Fruit fly (Drosophila melanogaster) whole organism, embryonic: ENCODE measurements around the gene CG5390.
A peak's percentile ranks its signal among the peaks of the same experiment; 100 is the strongest.

ENCODE experiments used
- Bgb ChIP-seq: fragments of 200-800 bp; sonication (Bioruptor generic); IDR thresholded peaks from 2 replicates; pipeline ENCODE4 v1.3.6; 2022; ENCODE audit warnings: missing biosample characterization, missing genetic modification characterization; ENCODE audit not compliant: partially characterized antibody
- CG10654 ChIP-seq: fragments of 200-800 bp; sonication (Bioruptor generic); optimal IDR thresholded peaks from 2 replicates; lab custom pipeline; 2016; ENCODE audit warnings: missing biosample characterization, missing genetic modification characterization
- CG10959 ChIP-seq: fragments of 200-800 bp; sonication (Bioruptor generic); IDR thresholded peaks from 2 replicates; pipeline ENCODE4 v1.3.6; 2022; ENCODE audit warnings: missing biosample characterization, missing genetic modification characterization
- CG10979 ChIP-seq: fragments of 200-800 bp; sonication (Bioruptor generic); optimal IDR thresholded peaks from 2 replicates; lab custom pipeline; 2018; ENCODE audit warnings: missing biosample characterization, mild to moderate bottlenecking, missing genetic modification characterization, moderate library complexity
- CG12391 ChIP-seq: fragments of 200-800 bp; sonication (Bioruptor generic); optimal IDR thresholded peaks from 3 replicates; lab custom pipeline; 2018; ENCODE audit warnings: missing biosample characterization, mild to moderate bottlenecking, missing genetic modification characterization, moderate library complexity
- CG12769 ChIP-seq: fragments of 200-800 bp; sonication (Bioruptor generic); optimal IDR thresholded peaks from 2 replicates; lab custom pipeline; 2019; ENCODE audit warnings: missing biosample characterization, mild to moderate bottlenecking, missing genetic modification characterization, moderate library complexity
- CG13296 ChIP-seq: fragments of 200-800 bp; sonication (Bioruptor generic); optimal IDR thresholded peaks from 3 replicates; lab custom pipeline; 2018; ENCODE audit warnings: missing biosample characterization, mild to moderate bottlenecking, missing genetic modification characterization
- CG13424 ChIP-seq: fragments of 200-800 bp; sonication (Bioruptor generic); optimal IDR thresholded peaks from 2 replicates; lab custom pipeline; 2019; ENCODE audit warnings: missing biosample characterization, mild to moderate bottlenecking, missing genetic modification characterization, moderate library complexity
- CG16813 ChIP-seq: fragments of 200-800 bp; sonication (Bioruptor generic); IDR thresholded peaks from 3 replicates; pipeline ENCODE4 v1.3.6; 2022; ENCODE audit warnings: missing biosample characterization, missing genetic modification characterization; ENCODE audit not compliant: partially characterized antibody
- CG16863 ChIP-seq: fragments of 200-800 bp; sonication (Bioruptor generic); optimal IDR thresholded peaks from 3 replicates; lab custom pipeline; 2016; ENCODE audit warnings: missing biosample characterization, missing genetic modification characterization
- CG17912 ChIP-seq: fragments of 200-800 bp; sonication (Bioruptor generic); optimal IDR thresholded peaks from 2 replicates; lab custom pipeline; 2018; ENCODE audit warnings: missing biosample characterization, mild to moderate bottlenecking, missing genetic modification characterization
- CG2202 ChIP-seq: fragments of 200-800 bp; sonication (Bioruptor generic); optimal IDR thresholded peaks from 2 replicates; lab custom pipeline; 2018; ENCODE audit warnings: missing biosample characterization, mild to moderate bottlenecking, missing genetic modification characterization
- CG2875 ChIP-seq: fragments of 200-800 bp; sonication (Bioruptor generic); optimal IDR thresholded peaks from 2 replicates; lab custom pipeline; 2017; ENCODE audit warnings: missing biosample characterization, mild to moderate bottlenecking, missing genetic modification characterization, missing genetic modification reagents
- CG34224 ChIP-seq: fragments of 200-800 bp; sonication (Bioruptor generic); IDR thresholded peaks from 3 replicates; pipeline ENCODE4 v1.3.6; 2022; ENCODE audit warnings: missing biosample characterization, missing genetic modification characterization; ENCODE audit not compliant: partially characterized antibody
- CG7271 ChIP-seq: fragments of 200-800 bp; sonication (Bioruptor generic); optimal IDR thresholded peaks from 2 replicates; lab custom pipeline; 2018; ENCODE audit warnings: missing biosample characterization, mild to moderate bottlenecking, missing genetic modification characterization, moderate library complexity
- CG7839 ChIP-seq: fragments of 200-800 bp; sonication (Bioruptor generic); optimal IDR thresholded peaks from 3 replicates; lab custom pipeline; 2018; ENCODE audit warnings: missing biosample characterization, mild to moderate bottlenecking, missing genetic modification characterization, moderate library complexity
- CG8089 ChIP-seq: fragments of 200-800 bp; sonication (Bioruptor generic); optimal IDR thresholded peaks from 3 replicates; lab custom pipeline; 2016; ENCODE audit warnings: missing biosample characterization, missing genetic modification characterization
- CG8290 ChIP-seq, 3 experiments: fragments of 200-800 bp; sonication (Bioruptor generic); optimal IDR thresholded peaks; 2 replicates each; lab custom pipeline; 2016 to 2019; ENCODE audit warnings: missing biosample characterization in 3 of 3, missing genetic modification characterization in 3 of 3, mild to moderate bottlenecking in 2 of 3, moderate library complexity in 1 of 3
- CG8388 ChIP-seq: fragments of 200-800 bp; sonication (Bioruptor generic); optimal IDR thresholded peaks from 2 replicates; lab custom pipeline; 2019; ENCODE audit warnings: missing biosample characterization, mild to moderate bottlenecking, missing genetic modification characterization, moderate library complexity
- Dll ChIP-seq: fragments of 200-800 bp; sonication (Bioruptor generic); IDR thresholded peaks from 4 replicates; pipeline ENCODE4 v1.3.6; 2022; ENCODE audit warnings: missing biosample characterization, missing genetic modification characterization; ENCODE audit not compliant: partially characterized antibody
- Dp ChIP-seq: fragments of 200-800 bp; sonication (Bioruptor generic); optimal IDR thresholded peaks from 2 replicates; lab custom pipeline; 2018; ENCODE audit warnings: missing biosample characterization, mild to moderate bottlenecking, missing genetic modification characterization, moderate library complexity
- E2f2 ChIP-seq: fragments of 200-800 bp; sonication (Bioruptor generic); IDR thresholded peaks from 2 replicates; pipeline ENCODE4 v1.3.6; 2022; ENCODE audit warnings: missing biosample characterization, missing genetic modification characterization
- HLH4C ChIP-seq: fragments of 200-800 bp; sonication (Bioruptor generic); IDR thresholded peaks from 3 replicates; pipeline ENCODE4 v1.3.6; 2022; ENCODE audit warnings: missing biosample characterization, missing genetic modification characterization; ENCODE audit not compliant: partially characterized antibody
- Hr3 ChIP-seq: fragments of 200-800 bp; sonication (Bioruptor generic); optimal IDR thresholded peaks from 3 replicates; lab custom pipeline; 2016; ENCODE audit warnings: missing biosample characterization, missing genetic modification characterization
- MBD-R2 ChIP-seq: fragments of 200-800 bp; sonication (Bioruptor generic); IDR thresholded peaks from 2 replicates; pipeline ENCODE4 v1.3.6; 2022; ENCODE audit warnings: missing biosample characterization, missing genetic modification characterization
- MESR4 ChIP-seq: fragments of 200-800 bp; sonication (Bioruptor generic); optimal IDR thresholded peaks from 2 replicates; lab custom pipeline; 2018; ENCODE audit warnings: missing biosample characterization, mild to moderate bottlenecking, missing genetic modification characterization, moderate library complexity
- Neu2 ChIP-seq: fragments of 200-800 bp; sonication (Bioruptor generic); optimal IDR thresholded peaks from 3 replicates; lab custom pipeline; 2016; ENCODE audit warnings: missing biosample characterization, missing genetic modification characterization, borderline replicate concordance
- Pdp1 ChIP-seq, 2 experiments: fragments of 200-800 bp; sonication (Bioruptor generic); optimal IDR thresholded peaks; 3 replicates each; lab custom pipeline; 2016; ENCODE audit warnings: missing biosample characterization in 2 of 2, missing genetic modification characterization in 2 of 2, mild to moderate bottlenecking in 1 of 2, moderate library complexity in 1 of 2
- Sry-δ ChIP-seq: fragments of 200-800 bp; sonication (Bioruptor generic); optimal IDR thresholded peaks from 2 replicates; lab custom pipeline; 2016; ENCODE audit warnings: missing biosample characterization, missing genetic modification characterization
- Tbp ChIP-seq: fragments of >200 bp; optimal IDR thresholded peaks from 2 replicates; lab custom pipeline; 2018; ENCODE audit warnings: missing biosample characterization, missing genetic modification characterization
- bab2 ChIP-seq: fragments of 200-800 bp; sonication (Bioruptor generic); optimal IDR thresholded peaks from 2 replicates; lab custom pipeline; 2016; ENCODE audit warnings: missing biosample characterization, missing genetic modification characterization
- bcd ChIP-seq: fragments of 200-800 bp; sonication (Bioruptor generic); optimal IDR thresholded peaks from 2 replicates; lab custom pipeline; 2017; ENCODE audit warnings: missing biosample characterization, mild to moderate bottlenecking, missing genetic modification characterization
- croc ChIP-seq: fragments of 200-800 bp; sonication (Bioruptor generic); conservative IDR thresholded peaks from 3 replicates; pipeline ENCODE4 v1.3.6; 2022; ENCODE audit warnings: missing biosample characterization, missing genetic modification characterization
- gfzf ChIP-seq: fragments of 200-800 bp; sonication (Bioruptor generic); optimal IDR thresholded peaks from 2 replicates; lab custom pipeline; 2016; ENCODE audit warnings: missing biosample characterization, mild to moderate bottlenecking, missing genetic modification characterization, moderate library complexity
- grn ChIP-seq: fragments of 200-800 bp; sonication (Bioruptor generic); optimal IDR thresholded peaks from 3 replicates; lab custom pipeline; 2017; ENCODE audit warnings: missing biosample characterization, missing genetic modification characterization
- gro ChIP-seq: fragments of 200-800 bp; sonication (Bioruptor generic); optimal IDR thresholded peaks from 2 replicates; lab custom pipeline; 2016; ENCODE audit warnings: missing biosample characterization, missing genetic modification characterization
- her ChIP-seq: fragments of 200-800 bp; sonication (Bioruptor generic); optimal IDR thresholded peaks from 2 replicates; lab custom pipeline; 2016; ENCODE audit warnings: missing biosample characterization, missing genetic modification characterization
- kay ChIP-seq: fragments of 200-800 bp; sonication (Bioruptor generic); optimal IDR thresholded peaks from 2 replicates; lab custom pipeline; 2016; ENCODE audit warnings: missing biosample characterization, missing genetic modification characterization
- lola ChIP-seq, 3 experiments: fragments of >200 bp in 2 of 3; fragments of 200-800 bp in 1 of 3; sonication (Bioruptor generic) in 1 of 3; optimal IDR thresholded peaks; 2 replicates each; lab custom pipeline; 2017 to 2019; ENCODE audit warnings: missing biosample characterization in 3 of 3, missing genetic modification characterization in 3 of 3, mild to moderate bottlenecking in 1 of 3, moderate library complexity in 1 of 3
- nau ChIP-seq: fragments of 200-800 bp; sonication (Bioruptor generic); optimal IDR thresholded peaks from 3 replicates; lab custom pipeline; 2017; ENCODE audit warnings: missing biosample characterization, mild to moderate bottlenecking, missing genetic modification characterization, missing genetic modification reagents
- onecut ChIP-seq: fragments of 200-800 bp; sonication (Bioruptor generic); IDR thresholded peaks from 2 replicates; pipeline ENCODE4 v1.3.6; 2022; ENCODE audit warnings: missing biosample characterization, missing genetic modification characterization
- otp ChIP-seq: fragments of 200-800 bp; sonication (Bioruptor generic); IDR thresholded peaks from 3 replicates; pipeline ENCODE4, ENCODE4 v1.3.6; 2022; ENCODE audit warnings: missing biosample characterization, missing genetic modification characterization
- pb ChIP-seq: fragments of 200-800 bp; sonication (Bioruptor generic); optimal IDR thresholded peaks from 3 replicates; lab custom pipeline; 2016; ENCODE audit warnings: missing biosample characterization, missing genetic modification characterization
- pho ChIP-seq: fragments of 200-800 bp; sonication (Bioruptor generic); optimal IDR thresholded peaks from 2 replicates; lab custom pipeline; 2016; ENCODE audit warnings: missing biosample characterization, missing genetic modification characterization
- run ChIP-seq: fragments of 200-800 bp; sonication (Bioruptor generic); optimal IDR thresholded peaks from 3 replicates; lab custom pipeline; 2018; ENCODE audit warnings: missing biosample characterization, mild to moderate bottlenecking, missing genetic modification characterization
- slp2 ChIP-seq: fragments of 200-800 bp; sonication (Bioruptor generic); optimal IDR thresholded peaks from 2 replicates; lab custom pipeline; 2016; ENCODE audit warnings: missing biosample characterization, missing genetic modification characterization
- sob ChIP-seq: fragments of 200-800 bp; sonication (Bioruptor generic); IDR thresholded peaks from 2 replicates; pipeline ENCODE4 v1.3.6; 2022; ENCODE audit warnings: missing biosample characterization, missing genetic modification characterization
- zen ChIP-seq: fragments of 200-800 bp; sonication (Bioruptor generic); optimal IDR thresholded peaks from 3 replicates; lab custom pipeline; 2018; ENCODE audit warnings: missing biosample characterization, mild to moderate bottlenecking, missing genetic modification characterization, moderate library complexity

The CG5390 gene

DNA sequence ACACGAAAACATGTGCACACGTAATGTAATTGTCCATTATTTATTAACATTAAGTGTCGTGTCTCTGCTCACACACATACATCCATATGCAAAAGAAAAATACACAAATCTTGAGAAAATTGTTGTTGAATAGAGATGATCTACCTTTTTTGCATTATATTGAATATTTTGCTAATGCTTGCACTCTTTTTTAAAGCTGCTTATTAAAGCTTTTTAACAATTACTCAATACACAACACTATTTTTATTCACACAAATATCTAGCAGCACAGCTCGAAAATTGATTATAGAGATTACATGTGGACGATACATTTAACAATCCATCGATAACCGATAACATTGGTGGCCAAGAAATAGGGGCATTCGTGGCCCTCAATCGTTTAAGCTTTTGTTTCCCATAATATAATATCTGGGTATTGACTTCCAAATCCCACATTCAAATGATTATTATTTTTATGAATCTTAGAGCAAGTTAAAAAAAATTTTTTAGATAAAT is 14.3 kb downstream of the CG5390 start, which contains the start of gene Ufd4 (continued):
- peak; percentile 64 for TF ChIP-seq CG10979
- peak; percentile 76 for TF ChIP-seq CG13296 (GFP tag; lab: Kevin White, UChicago)
- peak; percentile 82 for TF ChIP-seq CG12391 (tag; lab: Kevin White, UChicago)
- TF ChIP-seq Sry-δ = peak; percentile 87
- TF ChIP-seq CG12769 (tag; lab: Kevin White, UChicago) = no peak
- TF ChIP-seq CG16813 (GFP tag; lab: Robert Waterston, UW) = peak; percentile 40; the same call in 2 of the 3 replicates
- TF ChIP-seq CG16863 (GFP tag; lab: Kevin White, UChicago) = peak; percentile 63
- peak in 1 of 3 experiments; percentile 66 for TF ChIP-seq lola (GFP tag; optimal IDR thresholded peaks at IDR 0.05; lab: Kevin White, UChicago)
- peak; percentile 36; the same call in 1 of the 2 replicates for TF ChIP-seq sob (GFP tag; lab: Robert Waterston, UW)
- peak; percentile 93 for TF ChIP-seq onecut (GFP tag; lab: Robert Waterston, UW)
- no peak for TF ChIP-seq CG2875 (GFP tag; lab: Kevin White, UChicago)
- TF ChIP-seq zen (tag; lab: Kevin White, UChicago) = no peak
- TF ChIP-seq CG17912 = no peak
- no peak for TF ChIP-seq Tbp (GFP tag; lab: Kevin White, UChicago)
- peak; percentile 14 for TF ChIP-seq CG8089 (GFP tag; lab: Kevin White, UChicago)
- peak; percentile 45 for TF ChIP-seq CG7271 (tag; lab: Kevin White, UChicago)
- TF ChIP-seq Bgb (GFP tag; lab: Robert Waterston, UW) = peak; percentile 32; the same call in 1 of the 2 replicates
- no peak for TF ChIP-seq CG7839 (tag; lab: Kevin White, UChicago)
- TF ChIP-seq pho (GFP tag; lab: Kevin White, UChicago) = peak; percentile 61
- TF ChIP-seq E2f2 (GFP tag; lab: Robert Waterston, UW) = peak; percentile 33; the same call in 1 of the 2 replicates
- TF ChIP-seq Neu2 (GFP tag; lab: Kevin White, UChicago) = no peak
- TF ChIP-seq CG2202 (tag; lab: Kevin White, UChicago) = peak; percentile 0
- TF ChIP-seq run (tag; lab: Kevin White, UChicago) = peak; percentile 1
- TF ChIP-seq CG34224 = peak; percentile 17; the same call in 1 of the 3 replicates
- peak; percentile 45 to 80 for TF ChIP-seq Pdp1 (GFP tag; optimal IDR thresholded peaks at IDR 0.05; lab: Kevin White, UChicago)
- TF ChIP-seq CG8388 (GFP tag; lab: Kevin White, UChicago) = peak; percentile 49
- no peak for TF ChIP-seq CG10959 (GFP tag; lab: Robert Waterston, UW)
- TF ChIP-seq bab2 = peak; percentile 56
- TF ChIP-seq otp (GFP tag; lab: Robert Waterston, UW) = no peak
- TF ChIP-seq her = peak; percentile 40
- no peak for TF ChIP-seq kay (GFP tag; lab: Kevin White, UChicago)
- TF ChIP-seq bcd (GFP tag; lab: Kevin White, UChicago) = no peak
- TF ChIP-seq nau = no peak
- TF ChIP-seq CG13424 (tag; lab: Kevin White, UChicago) = peak; percentile 73
- no peak for TF ChIP-seq croc (GFP tag; lab: Robert Waterston, UW)
- TF ChIP-seq pb (GFP tag; lab: Kevin White, UChicago) = no peak
- peak; percentile 14 for TF ChIP-seq gfzf
- TF ChIP-seq grn (GFP tag; lab: Kevin White, UChicago) = no peak
- TF ChIP-seq Dp = peak; percentile 16
- peak; percentile 30 for TF ChIP-seq Hr3 (GFP tag; lab: Kevin White, UChicago)
- TF ChIP-seq HLH4C = no peak; the same call in 2 of the 3 replicates
- peak; percentile 33 for TF ChIP-seq CG8290 (GFP tag; optimal IDR thresholded peaks at IDR 0.05; lab: Kevin White, UChicago)
- no peak for TF ChIP-seq CG8290 (tag; optimal IDR thresholded peaks at IDR 0.05; lab: Kevin White, UChicago)
- TF ChIP-seq MBD-R2 (GFP tag; lab: Robert Waterston, UW) = peak; percentile 45; the same call in 1 of the 2 replicates
- peak; percentile 45 for TF ChIP-seq slp2
- peak; percentile 75 for TF ChIP-seq gro
- TF ChIP-seq Dll (GFP tag; lab: Robert Waterston, UW) = peak; percentile 56; the same call in 2 of the 4 replicates
- peak; percentile 77 for TF ChIP-seq MESR4 (GFP tag; lab: Kevin White, UChicago)
- peak; percentile 27 for TF ChIP-seq CG10654
